Worm (Caenorhabditis elegans) whole organism, L1 larva: ENCODE measurements around the gene Y16B4A.2.

Source experiments
- C04F5.9 ChIP-seq: sonication (generic microtip); optimal IDR thresholded peaks from 2 replicates; lab custom pipeline; 2016; ENCODE audit warnings: missing genetic modification characterization, missing compliant biosample characterization
- C16A3.4 ChIP-seq: fragments of 150-350 bp; optimal IDR thresholded peaks from 2 replicates; lab custom pipeline; 2014; ENCODE audit warnings: missing biosample characterization, missing genetic modification characterization
- C34B4.2 ChIP-seq: sonication (generic microtip); optimal IDR thresholded peaks from 2 replicates; lab custom pipeline; 2017; ENCODE audit warnings: mild to moderate bottlenecking, missing genetic modification characterization, missing compliant biosample characterization
- F16B12.6 ChIP-seq: fragments of 150-350 bp; optimal IDR thresholded peaks from 2 replicates; lab custom pipeline; 2014; ENCODE audit warnings: missing biosample characterization, missing genetic modification characterization
- blmp-1 ChIP-seq: fragments of 150-350 bp; optimal IDR thresholded peaks from 2 replicates; lab custom pipeline; 2014; ENCODE audit warnings: missing biosample characterization, missing genetic modification characterization
- ceh-82 ChIP-seq, 3 experiments: fragments of 150-350 bp in 1 of 3; sonication (generic microtip) in 2 of 3; optimal IDR thresholded peaks; 2 replicates each; lab custom pipeline; 2014 to 2017; ENCODE audit warnings: missing biosample characterization in 3 of 3, missing genetic modification characterization in 3 of 3
- ceh-88 ChIP-seq: fragments of 200-800 bp; sonication (Bioruptor generic); IDR thresholded peaks from 2 replicates; pipeline ENCODE4 v1.3.6; 2022; ENCODE audit warnings: missing genetic modification characterization, missing compliant biosample characterization
- ceh-90 ChIP-seq: sonication (generic microtip); optimal IDR thresholded peaks from 2 replicates; lab custom pipeline; 2016; ENCODE audit warnings: missing genetic modification characterization, missing compliant biosample characterization
- dpl-1 ChIP-seq, 3 experiments: fragments of 150-350 bp in 2 of 3; sonication (generic microtip) in 1 of 3; optimal IDR thresholded peaks; 2 replicates each; lab custom pipeline; 2014 to 2017; ENCODE audit warnings: missing biosample characterization in 3 of 3, missing genetic modification characterization in 3 of 3, missing genetic modification reagents in 3 of 3
- dsc-1 ChIP-seq: sonication (generic microtip); optimal IDR thresholded peaks from 2 replicates; lab custom pipeline; 2016; ENCODE audit warnings: mild to moderate bottlenecking, missing genetic modification characterization, missing compliant biosample characterization
- efl-3 ChIP-seq: fragments of 200-800 bp; sonication (Bioruptor generic); optimal IDR thresholded peaks from 2 replicates; lab custom pipeline; 2018; ENCODE audit warnings: mild to moderate bottlenecking, missing genetic modification characterization, missing compliant biosample characterization
- elt-2 ChIP-seq: sonication (generic microtip); optimal IDR thresholded peaks from 2 replicates; lab custom pipeline; 2016; ENCODE audit warnings: missing genetic modification characterization, mild to moderate bottlenecking, inconsistent platforms, missing compliant biosample characterization, missing genetic modification reagents
- elt-3 ChIP-seq, 6 experiments: fragments of 150-350 bp in 1 of 6; sonication (generic microtip); optimal IDR thresholded peaks; 2 replicates each; lab custom pipeline; 2017 to 2018; ENCODE audit warnings: missing biosample characterization in 6 of 6, missing genetic modification characterization in 6 of 6, inconsistent platforms in 1 of 6
- fkh-10 ChIP-seq: sonication (generic microtip); optimal IDR thresholded peaks from 2 replicates; lab custom pipeline; 2017; ENCODE audit warnings: missing biosample characterization, missing genetic modification reagents, missing genetic modification characterization
- fkh-4 ChIP-seq: sonication (generic microtip); optimal IDR thresholded peaks from 2 replicates; lab custom pipeline; 2016; ENCODE audit warnings: missing compliant biosample characterization, missing genetic modification characterization, borderline replicate concordance
- hlh-17 ChIP-seq: fragments of 200-800 bp; sonication (Bioruptor generic); optimal IDR thresholded peaks from 2 replicates; lab custom pipeline; 2018; ENCODE audit warnings: missing genetic modification characterization, mild to moderate bottlenecking, missing compliant biosample characterization, moderate library complexity, borderline replicate concordance
- hpl-2 ChIP-seq: fragments of 150-350 bp; optimal IDR thresholded peaks from 2 replicates; lab custom pipeline; 2014; ENCODE audit warnings: missing biosample characterization, missing genetic modification reagents, missing genetic modification characterization
- jun-1 ChIP-seq: fragments of 150-350 bp; optimal IDR thresholded peaks from 2 replicates; lab custom pipeline; 2014; ENCODE audit warnings: missing biosample characterization, missing genetic modification reagents, missing genetic modification characterization
- lin-13 ChIP-seq: fragments of 150-350 bp; optimal IDR thresholded peaks from 2 replicates; lab custom pipeline; 2014; ENCODE audit warnings: missing biosample characterization, missing genetic modification reagents, missing genetic modification characterization
- lin-14 ChIP-seq: fragments of 200-800 bp; sonication (Bioruptor generic); optimal IDR thresholded peaks from 2 replicates; lab custom pipeline; 2018; ENCODE audit warnings: mild to moderate bottlenecking, missing genetic modification characterization, moderate library complexity, missing compliant biosample characterization
- lin-35 ChIP-seq, 2 experiments: fragments of 150-350 bp; optimal IDR thresholded peaks; 2 replicates each; lab custom pipeline; 2014; ENCODE audit warnings: missing biosample characterization in 2 of 2, missing genetic modification characterization in 2 of 2, missing genetic modification reagents in 2 of 2
- lsy-2 ChIP-seq, 2 experiments: fragments of 150-350 bp; optimal IDR thresholded peaks; 2 replicates each; lab custom pipeline; 2014; ENCODE audit warnings: missing biosample characterization in 2 of 2, missing genetic modification characterization in 2 of 2
- mdl-1 ChIP-seq, 2 experiments: fragments of 150-350 bp; optimal IDR thresholded peaks; 2 replicates each; lab custom pipeline; 2014 to 2017; ENCODE audit warnings: missing biosample characterization in 2 of 2, missing genetic modification characterization in 2 of 2, inconsistent platforms in 1 of 2
- mep-1 ChIP-seq: fragments of 150-350 bp; optimal IDR thresholded peaks from 2 replicates; lab custom pipeline; 2014; ENCODE audit warnings: missing biosample characterization, missing genetic modification characterization
- nhr-12 ChIP-seq: sonication (generic microtip); optimal IDR thresholded peaks from 2 replicates; lab custom pipeline; 2017; ENCODE audit warnings: missing biosample characterization, missing genetic modification characterization
- nhr-19 ChIP-seq: fragments of 200-800 bp; sonication (Bioruptor generic); conservative IDR thresholded peaks from 2 replicates; pipeline ENCODE4 v1.3.6; 2022; ENCODE audit warnings: missing genetic modification characterization, missing compliant biosample characterization
- nhr-20 ChIP-seq: sonication (generic microtip); optimal IDR thresholded peaks from 2 replicates; lab custom pipeline; 2016; ENCODE audit warnings: mild to moderate bottlenecking, missing genetic modification characterization, missing compliant biosample characterization
- nhr-28 ChIP-seq: fragments of 150-350 bp; optimal IDR thresholded peaks from 2 replicates; lab custom pipeline; 2014; ENCODE audit warnings: missing biosample characterization, missing genetic modification characterization
- nhr-71 ChIP-seq: sonication (generic microtip); optimal IDR thresholded peaks from 2 replicates; lab custom pipeline; 2016; ENCODE audit warnings: mild to moderate bottlenecking, missing genetic modification characterization, moderate library complexity, missing compliant biosample characterization
- nhr-76 ChIP-seq: sonication (generic microtip); optimal IDR thresholded peaks from 2 replicates; lab custom pipeline; 2017; ENCODE audit warnings: missing biosample characterization, missing genetic modification characterization
- nhr-77 ChIP-seq: fragments of 150-350 bp; optimal IDR thresholded peaks from 2 replicates; lab custom pipeline; 2014; ENCODE audit warnings: missing biosample characterization, missing genetic modification characterization
- nhr-84 ChIP-seq: sonication (generic microtip); optimal IDR thresholded peaks from 2 replicates; lab custom pipeline; 2017; ENCODE audit warnings: missing biosample characterization, missing genetic modification characterization
- nhr-85 ChIP-seq: sonication (generic microtip); peaks from one replicate; lab custom pipeline; 2016; ENCODE audit warnings: missing genetic modification characterization, inconsistent platforms, missing compliant biosample characterization
- nhr-90 ChIP-seq: sonication (generic microtip); optimal IDR thresholded peaks from 2 replicates; lab custom pipeline; 2016; ENCODE audit warnings: mild to moderate bottlenecking, missing genetic modification characterization, missing compliant biosample characterization; ENCODE audit not compliant: poor library complexity
- pag-3 ChIP-seq: sonication (generic microtip); optimal IDR thresholded peaks from 2 replicates; lab custom pipeline; 2017; ENCODE audit warnings: missing genetic modification characterization, mild to moderate bottlenecking, missing compliant biosample characterization, antibody characterized with exemption, borderline replicate concordance; ENCODE audit not compliant: insufficient read depth
- pax-3 ChIP-seq: fragments of 200-800 bp; sonication (Bioruptor generic); optimal IDR thresholded peaks from 2 replicates; lab custom pipeline; 2018; ENCODE audit warnings: mild to moderate bottlenecking, missing genetic modification characterization, moderate library complexity, missing compliant biosample characterization
- rnt-1 ChIP-seq: sonication (generic microtip); optimal IDR thresholded peaks from 2 replicates; lab custom pipeline; 2016; ENCODE audit warnings: mild to moderate bottlenecking, missing genetic modification characterization, moderate library complexity, missing compliant biosample characterization
- snpc-4 ChIP-seq: fragments of 150-350 bp; optimal IDR thresholded peaks from 2 replicates; lab custom pipeline; 2014; ENCODE audit warnings: missing biosample characterization, missing genetic modification characterization
- snu-23 ChIP-seq: sonication (generic microtip); optimal IDR thresholded peaks from 2 replicates; lab custom pipeline; 2016; ENCODE audit warnings: missing genetic modification characterization, missing compliant biosample characterization
- sox-4 ChIP-seq: sonication (generic microtip); optimal IDR thresholded peaks from 2 replicates; lab custom pipeline; 2016; ENCODE audit warnings: missing genetic modification characterization, missing compliant biosample characterization
- tbx-2 ChIP-seq: sonication (generic microtip); optimal IDR thresholded peaks from 2 replicates; lab custom pipeline; 2016; ENCODE audit warnings: missing genetic modification characterization, missing compliant biosample characterization
- unc-130 ChIP-seq: fragments of 150-350 bp; optimal IDR thresholded peaks from 2 replicates; lab custom pipeline; 2017; ENCODE audit warnings: missing biosample characterization, missing genetic modification characterization, inconsistent platforms
- unc-62 ChIP-seq: fragments of 150-350 bp; optimal IDR thresholded peaks from 2 replicates; lab custom pipeline; 2014; ENCODE audit warnings: missing biosample characterization, missing genetic modification reagents, missing genetic modification characterization
- zag-1 ChIP-seq: fragments of 150-350 bp; optimal IDR thresholded peaks from 2 replicates; lab custom pipeline; 2014; ENCODE audit warnings: missing biosample characterization, missing genetic modification characterization
- ztf-11 ChIP-seq, 2 experiments: sonication (generic microtip); optimal IDR thresholded peaks; 2 replicates each; lab custom pipeline; 2016 to 2017; ENCODE audit warnings: missing genetic modification characterization in 2 of 2, missing biosample characterization in 1 of 2, missing compliant biosample characterization in 1 of 2

The Y16B4A.2 gene

DNA sequence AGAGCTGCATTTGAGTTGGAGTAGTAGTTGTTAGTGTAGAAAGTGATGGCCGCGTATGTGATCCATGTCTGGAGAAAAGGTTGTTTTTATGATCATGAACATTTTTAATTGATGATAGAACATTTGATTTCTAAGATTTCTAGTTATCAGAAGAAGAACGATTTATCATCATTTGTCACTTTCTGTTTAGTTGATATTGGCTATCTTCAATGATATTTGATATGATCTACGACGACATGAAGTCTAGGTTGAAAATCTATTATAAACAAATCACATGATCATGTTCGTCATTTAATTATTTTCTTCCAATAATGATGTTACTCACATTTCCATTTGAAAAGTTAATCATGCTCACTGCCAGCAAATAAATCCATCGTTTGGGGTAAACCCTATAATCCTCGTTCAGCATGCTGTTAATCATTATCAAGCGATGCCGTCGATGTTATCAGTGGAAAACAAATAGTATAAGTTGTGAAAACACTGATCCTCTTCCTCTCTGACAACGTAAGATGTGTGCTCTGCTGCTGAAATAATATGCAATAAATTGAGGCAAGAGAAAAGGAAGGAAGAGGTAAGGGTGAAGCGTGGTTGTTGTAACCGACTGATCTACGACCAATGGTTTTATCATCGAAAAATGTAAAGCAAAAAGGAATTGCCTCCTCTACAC, 34.6 kb downstream of the Y16B4A.2 start:
- TF ChIP-seq hpl-2 (GFP tag; lab: Kevin White, UChicago) (no peak), nhr-85 (peak; percentile 70), lin-14 (GFP tag; lab: Kevin White, UChicago) (peak; percentile 21), nhr-71 (tag; lab: Kevin White, UChicago) (peak; percentile 62), lin-35 (GFP tag; optimal IDR thresholded peaks at IDR 0.05; lab: Kevin White, UChicago) (peak in 1 of 2 experiments; percentile 25), snpc-4 (tag; lab: Kevin White, UChicago) (no peak), hlh-17 (GFP tag; lab: Kevin White, UChicago) (no peak), dpl-1 (GFP tag; optimal IDR thresholded peaks at IDR 0.05; lab: Kevin White, UChicago) (no peak), nhr-28 (tag; lab: Kevin White, UChicago) (no peak), blmp-1 (peak; percentile 63), pag-3 (no peak), nhr-84 (tag; lab: Kevin White, UChicago) (no peak), C16A3.4 (tag; lab: Kevin White, UChicago) (no peak), lin-13 (GFP tag; lab: Kevin White, UChicago) (no peak), sox-4 (tag; lab: Kevin White, UChicago) (no peak), nhr-20 (tag; lab: Kevin White, UChicago) (peak; percentile 59), elt-2 (tag; lab: Kevin White, UChicago) (peak; percentile 73), zag-1 (tag; lab: Kevin White, UChicago) (no peak), snu-23 (GFP tag; lab: Kevin White, UChicago) (peak; percentile 26), nhr-12 (tag; lab: Kevin White, UChicago) (no peak), dsc-1 (tag; lab: Kevin White, UChicago) (peak; percentile 60), nhr-90 (tag; lab: Kevin White, UChicago) (peak; percentile 5), tbx-2 (peak; percentile 52), nhr-76 (tag; lab: Kevin White, UChicago) (no peak), nhr-19 (GFP tag; lab: Robert Waterston, UW) (peak; percentile 20; the same call in 1 of the 2 replicates), C34B4.2 (tag; lab: Kevin White, UChicago) (no peak), elt-3 (tag; optimal IDR thresholded peaks at IDR 0.05; lab: Kevin White, UChicago) (peak in 2 of 6 experiments; percentile 62 to 81), lsy-2 (tag; optimal IDR thresholded peaks at IDR 0.05; lab: Kevin White, UChicago) (peak in 1 of 2 experiments; percentile 21), jun-1 (tag; lab: Kevin White, UChicago) (peak; percentile 41)

DNA sequence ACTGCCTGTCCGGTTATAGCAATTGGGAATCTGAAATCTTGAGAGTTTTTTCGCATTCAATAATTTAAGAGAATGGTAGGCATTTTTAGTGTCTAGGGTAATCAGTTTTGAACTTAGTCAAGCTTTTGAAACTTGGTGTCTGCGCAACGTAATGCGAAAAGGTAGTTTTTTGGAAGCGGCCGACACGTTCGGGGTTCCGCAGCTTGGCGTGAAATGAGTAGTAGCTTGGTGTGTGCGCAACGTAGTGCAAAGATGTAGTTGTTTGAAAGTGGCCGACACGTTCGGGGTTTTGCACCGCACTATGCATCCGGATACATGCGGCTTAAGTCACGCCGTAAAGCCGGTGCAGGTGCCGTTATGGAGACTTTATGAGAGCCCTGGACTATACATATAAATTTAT, 35.4 kb downstream of the Y16B4A.2 start:
- TF ChIP-seq nhr-76 (tag; lab: Kevin White, UChicago) (no peak), nhr-84 (tag; lab: Kevin White, UChicago) (no peak), hlh-17 (GFP tag; lab: Kevin White, UChicago) (no peak), snpc-4 (tag; lab: Kevin White, UChicago) (peak; percentile 35), ztf-11 (tag; optimal IDR thresholded peaks at IDR 0.05; lab: Kevin White, UChicago) (no peak), efl-3 (GFP tag; lab: Kevin White, UChicago) (no peak)

DNA sequence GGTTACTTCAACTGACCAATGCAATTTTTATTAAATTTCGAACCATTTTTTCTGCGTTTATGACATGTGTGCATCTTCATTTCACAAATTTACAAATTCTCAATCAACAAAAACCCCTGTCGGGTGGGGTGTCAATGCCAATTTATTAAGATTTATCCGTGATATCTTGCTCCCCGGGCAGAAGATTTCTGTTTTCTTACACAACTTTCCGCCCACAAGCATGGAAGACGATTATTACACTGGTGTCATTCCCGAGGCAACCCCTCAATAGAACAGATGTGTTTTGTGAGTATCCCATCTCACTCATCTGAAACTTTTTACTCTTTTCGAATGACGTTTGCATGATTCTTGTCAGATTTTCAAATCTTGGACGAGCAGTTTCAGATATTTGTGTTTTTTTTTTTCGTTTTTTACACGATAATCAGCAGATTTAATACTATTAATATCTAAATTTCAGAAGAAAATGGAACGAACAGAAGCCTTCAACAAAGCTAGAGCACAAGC, 39.8 kb downstream of the Y16B4A.2 start, which contains the start of gene F33C8.4:
Gene F33C8.4 (plus strand): TSS at position 454 of the 504 bp plus-strand sequence.
- TF ChIP-seq nhr-71 (tag; lab: Kevin White, UChicago): peak; percentile 41
- TF ChIP-seq F16B12.6 (tag; lab: Kevin White, UChicago): no peak
- peak; percentile 43 for TF ChIP-seq pag-3
- no peak for TF ChIP-seq elt-2 (tag; lab: Kevin White, UChicago)
- no peak for TF ChIP-seq dpl-1 (GFP tag; optimal IDR thresholded peaks at IDR 0.05; lab: Kevin White, UChicago)
- TF ChIP-seq nhr-12 (tag; lab: Kevin White, UChicago): no peak
- no peak for TF ChIP-seq ceh-88 (GFP tag; lab: Robert Waterston, UW)
- peak; percentile 7 for TF ChIP-seq snu-23 (GFP tag; lab: Kevin White, UChicago)
- TF ChIP-seq rnt-1 (tag; lab: Kevin White, UChicago): peak; percentile 38
- TF ChIP-seq C16A3.4 (tag; lab: Kevin White, UChicago): no peak
- TF ChIP-seq blmp-1: no peak
- TF ChIP-seq unc-130: peak; percentile 29
- no peak for TF ChIP-seq nhr-77 (tag; lab: Kevin White, UChicago)
- TF ChIP-seq dsc-1 (tag; lab: Kevin White, UChicago): peak; percentile 83
- TF ChIP-seq C04F5.9 (tag; lab: Kevin White, UChicago): no peak
- no peak for TF ChIP-seq ceh-82 (tag; optimal IDR thresholded peaks at IDR 0.05; lab: Kevin White, UChicago)
- no peak for TF ChIP-seq fkh-10 (GFP tag; lab: Kevin White, UChicago)
- no peak for TF ChIP-seq pax-3 (tag; lab: Kevin White, UChicago)
- TF ChIP-seq mdl-1 (tag; optimal IDR thresholded peaks at IDR 0.05; lab: Kevin White, UChicago): peak in 1 of 2 experiments; percentile 8
- TF ChIP-seq fkh-4 (tag; lab: Kevin White, UChicago): peak; percentile 18
- no peak for TF ChIP-seq mep-1 (tag; lab: Kevin White, UChicago)
- TF ChIP-seq ceh-90: no peak
- TF ChIP-seq lin-14 (GFP tag; lab: Kevin White, UChicago): peak; percentile 70
- no peak for TF ChIP-seq unc-62 (GFP tag; lab: Kevin White, UChicago)
